Worm (Caenorhabditis elegans) whole organism, L1 larva: ENCODE results near the gene C39F7.1.
A peak's percentile ranks its signal among the peaks of the same experiment; 100 is the strongest.

ENCODE experiments used
- C34B4.2 ChIP-seq: sonication (generic microtip); optimal IDR thresholded peaks from 2 replicates; lab custom pipeline; 2017; ENCODE audit warnings: mild to moderate bottlenecking, missing genetic modification characterization, missing compliant biosample characterization
- F16B12.6 ChIP-seq: fragments of 150-350 bp; optimal IDR thresholded peaks from 2 replicates; lab custom pipeline; 2014; ENCODE audit warnings: missing biosample characterization, missing genetic modification characterization
- Y116A8C.19 ChIP-seq: sonication (generic microtip); optimal IDR thresholded peaks from 2 replicates; lab custom pipeline; 2016; ENCODE audit warnings: missing compliant biosample characterization, missing genetic modification characterization, borderline replicate concordance
- blmp-1 ChIP-seq: fragments of 150-350 bp; optimal IDR thresholded peaks from 2 replicates; lab custom pipeline; 2014; ENCODE audit warnings: missing biosample characterization, missing genetic modification characterization
- ceh-88 ChIP-seq: fragments of 200-800 bp; sonication (Bioruptor generic); IDR thresholded peaks from 2 replicates; pipeline ENCODE4 v1.3.6; 2022; ENCODE audit warnings: missing genetic modification characterization, missing compliant biosample characterization
- dsc-1 ChIP-seq: sonication (generic microtip); optimal IDR thresholded peaks from 2 replicates; lab custom pipeline; 2016; ENCODE audit warnings: mild to moderate bottlenecking, missing genetic modification characterization, missing compliant biosample characterization
- efl-1 ChIP-seq, 4 experiments: fragments of 150-350 bp; optimal IDR thresholded peaks in 3 of 4; peaks in 1 of 4; 1 replicate in 1 of 4; 2 replicates in 3 of 4; lab custom pipeline; 2014; ENCODE audit warnings: missing biosample characterization in 2 of 4, missing genetic modification characterization in 2 of 4, missing genetic modification reagents in 2 of 4
- elt-3 ChIP-seq, 6 experiments: fragments of 150-350 bp in 1 of 6; sonication (generic microtip); optimal IDR thresholded peaks; 2 replicates each; lab custom pipeline; 2017 to 2018; ENCODE audit warnings: missing biosample characterization in 6 of 6, missing genetic modification characterization in 6 of 6, inconsistent platforms in 1 of 6
- ets-5 ChIP-seq: fragments of 200-800 bp; sonication (Bioruptor generic); IDR thresholded peaks from 2 replicates; pipeline ENCODE4 v1.3.6; 2022; ENCODE audit warnings: missing genetic modification characterization, missing compliant biosample characterization
- fkh-10 ChIP-seq: sonication (generic microtip); optimal IDR thresholded peaks from 2 replicates; lab custom pipeline; 2017; ENCODE audit warnings: missing biosample characterization, missing genetic modification reagents, missing genetic modification characterization
- fkh-4 ChIP-seq: sonication (generic microtip); optimal IDR thresholded peaks from 2 replicates; lab custom pipeline; 2016; ENCODE audit warnings: missing compliant biosample characterization, missing genetic modification characterization, borderline replicate concordance
- fos-1 ChIP-seq: fragments of 150-350 bp; optimal IDR thresholded peaks from 2 replicates; lab custom pipeline; 2014; ENCODE audit warnings: missing biosample characterization, missing genetic modification characterization
- hlh-4 ChIP-seq: sonication (generic microtip); optimal IDR thresholded peaks from 2 replicates; lab custom pipeline; 2016; ENCODE audit warnings: mild to moderate bottlenecking, missing genetic modification characterization, missing compliant biosample characterization
- hpl-2 ChIP-seq: fragments of 150-350 bp; optimal IDR thresholded peaks from 2 replicates; lab custom pipeline; 2014; ENCODE audit warnings: missing biosample characterization, missing genetic modification reagents, missing genetic modification characterization
- isw-1 ChIP-seq: fragments of 200-800 bp; sonication (Bioruptor generic); IDR thresholded peaks from 2 replicates; pipeline ENCODE4 v1.3.6; 2022; ENCODE audit warnings: missing genetic modification characterization, missing compliant biosample characterization
- lin-14 ChIP-seq: fragments of 200-800 bp; sonication (Bioruptor generic); optimal IDR thresholded peaks from 2 replicates; lab custom pipeline; 2018; ENCODE audit warnings: mild to moderate bottlenecking, missing genetic modification characterization, moderate library complexity, missing compliant biosample characterization
- lin-15B ChIP-seq: fragments of 150-350 bp; sonication (generic microtip); optimal IDR thresholded peaks from 3 replicates; lab custom pipeline; 2014; ENCODE audit warnings: missing biosample characterization, missing genetic modification characterization
- lin-35 ChIP-seq, 2 experiments: fragments of 150-350 bp; optimal IDR thresholded peaks; 2 replicates each; lab custom pipeline; 2014; ENCODE audit warnings: missing biosample characterization in 2 of 2, missing genetic modification characterization in 2 of 2, missing genetic modification reagents in 2 of 2
- mab-9 ChIP-seq: fragments of 200-800 bp; sonication (Bioruptor generic); IDR thresholded peaks from 2 replicates; pipeline ENCODE4 v1.3.6; 2022; ENCODE audit warnings: missing genetic modification reagents, missing genetic modification characterization, missing compliant biosample characterization
- nhr-77 ChIP-seq: fragments of 150-350 bp; optimal IDR thresholded peaks from 2 replicates; lab custom pipeline; 2014; ENCODE audit warnings: missing biosample characterization, missing genetic modification characterization
- nhr-84 ChIP-seq: sonication (generic microtip); optimal IDR thresholded peaks from 2 replicates; lab custom pipeline; 2017; ENCODE audit warnings: missing biosample characterization, missing genetic modification characterization
- nhr-85 ChIP-seq: sonication (generic microtip); peaks from one replicate; lab custom pipeline; 2016; ENCODE audit warnings: missing genetic modification characterization, inconsistent platforms, missing compliant biosample characterization
- snpc-4 ChIP-seq: fragments of 150-350 bp; optimal IDR thresholded peaks from 2 replicates; lab custom pipeline; 2014; ENCODE audit warnings: missing biosample characterization, missing genetic modification characterization
- snu-23 ChIP-seq: sonication (generic microtip); optimal IDR thresholded peaks from 2 replicates; lab custom pipeline; 2016; ENCODE audit warnings: missing genetic modification characterization, missing compliant biosample characterization
- sptf-1 ChIP-seq: fragments of 150-350 bp; optimal IDR thresholded peaks from 2 replicates; lab custom pipeline; 2014; ENCODE audit warnings: missing biosample characterization, missing genetic modification characterization
- tlp-1 ChIP-seq: fragments of 150-350 bp; optimal IDR thresholded peaks from 2 replicates; lab custom pipeline; 2014; ENCODE audit warnings: missing biosample characterization, missing genetic modification characterization
- unc-86 ChIP-seq: sonication (generic microtip); optimal IDR thresholded peaks from 2 replicates; lab custom pipeline; 2016; ENCODE audit warnings: missing genetic modification characterization, missing compliant biosample characterization
- unc-98 ChIP-seq: fragments of 200-800 bp; sonication (Bioruptor generic); IDR thresholded peaks from 2 replicates; pipeline ENCODE4 v1.3.6; 2022; ENCODE audit warnings: missing genetic modification characterization, missing compliant biosample characterization
- xbp-1 ChIP-seq: sonication (generic microtip); optimal IDR thresholded peaks from 2 replicates; lab custom pipeline; 2016; ENCODE audit warnings: missing genetic modification characterization, missing compliant biosample characterization
- ztf-11 ChIP-seq, 2 experiments: sonication (generic microtip); optimal IDR thresholded peaks; 2 replicates each; lab custom pipeline; 2016 to 2017; ENCODE audit warnings: missing genetic modification characterization in 2 of 2, missing biosample characterization in 1 of 2, missing compliant biosample characterization in 1 of 2
- ztf-4 ChIP-seq: fragments of 150-350 bp; optimal IDR thresholded peaks from 2 replicates; lab custom pipeline; 2014; ENCODE audit warnings: missing biosample characterization, missing genetic modification characterization

Gene C39F7.1

DNA sequence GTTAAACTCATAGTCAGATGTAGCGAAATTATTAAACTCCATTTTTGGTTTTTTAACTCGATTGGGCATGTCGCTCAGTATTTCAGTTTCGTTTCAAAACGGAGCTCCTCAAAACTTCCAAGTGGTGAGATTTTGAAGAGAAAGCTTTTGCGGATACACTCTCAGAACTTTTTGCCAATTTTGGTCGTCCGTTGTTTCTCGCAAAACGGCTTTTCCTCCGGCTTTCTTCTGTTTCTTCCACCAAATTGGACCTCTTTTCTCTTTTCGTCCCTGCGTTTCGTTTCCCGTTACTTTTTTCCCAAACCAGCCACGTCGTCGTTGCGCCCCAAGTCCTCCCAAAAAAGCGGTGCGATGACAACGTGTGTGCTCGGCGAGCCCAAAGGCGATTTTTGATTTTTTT, at the start of gene C39F7.1:
Gene C39F7.1 (plus strand): TSS at position 301 of the 400 bp plus-strand sequence.
- TF ChIP-seq unc-98 (no peak), ztf-4 (no peak), blmp-1 (tag; lab: Kevin White, UChicago) (no peak), fkh-10 (no peak), lin-14 (GFP tag; lab: Kevin White, UChicago) (peak; percentile 43), isw-1 (GFP tag; lab: Robert Waterston, UW) (no peak)

DNA sequence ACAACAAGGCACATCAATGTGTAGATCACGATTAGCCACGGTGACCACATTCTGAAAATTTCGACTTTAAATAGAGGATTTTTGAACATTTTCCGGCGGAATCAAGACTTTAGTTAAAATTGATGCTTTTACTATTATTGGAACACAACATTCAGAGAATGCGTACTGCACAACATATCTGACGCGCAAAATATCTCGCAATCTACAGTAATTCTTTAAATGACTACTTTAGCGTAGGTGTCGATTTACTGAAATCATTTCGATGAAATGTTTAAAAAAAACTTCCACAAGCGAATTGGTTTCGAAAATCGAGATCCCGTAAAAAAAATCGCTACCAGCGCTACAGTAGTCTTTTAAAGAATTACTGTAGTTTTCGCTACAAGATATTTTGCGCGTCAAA, 39.6 kb upstream of the C39F7.1 start, which contains the start of gene Y50D4A.10:
Gene Y50D4A.10 (minus strand): TSS at position 57 of the 400 bp plus-strand sequence.
- TF ChIP-seq hlh-4 (tag; lab: Kevin White, UChicago) (no peak), efl-1 (optimal IDR thresholded peaks at IDR 0.05; lab: Kevin White, UChicago) (no peak), efl-1 (GFP tag; optimal IDR thresholded peaks at IDR 0.05 in 1 of 2; lab: Kevin White, UChicago) (peak in 1 of 2 experiments; percentile 92)

DNA sequence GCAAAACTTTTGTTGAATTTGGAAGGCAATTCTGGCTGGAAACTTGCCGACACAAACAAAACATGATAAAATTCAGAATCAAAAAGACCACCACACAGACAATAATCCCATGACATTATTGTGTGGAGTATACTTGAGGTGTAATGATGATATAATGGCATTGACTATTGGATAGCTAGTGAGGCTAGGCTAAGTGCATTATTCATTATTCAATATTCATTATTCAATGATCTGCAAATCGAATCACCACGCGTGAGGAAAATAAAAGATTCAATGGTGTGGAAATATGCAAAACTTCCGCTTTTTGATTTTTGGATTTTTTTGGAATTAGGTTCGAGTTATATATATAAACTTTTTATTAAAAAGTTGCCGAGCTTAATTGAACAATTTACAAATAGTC, 36.6 kb upstream of the C39F7.1 start:
- TF ChIP-seq fkh-4 (tag; lab: Kevin White, UChicago) (no peak), hlh-4 (tag; lab: Kevin White, UChicago) (no peak), nhr-84 (tag; lab: Kevin White, UChicago) (no peak), xbp-1 (tag; lab: Kevin White, UChicago) (no peak), ceh-88 (GFP tag; lab: Robert Waterston, UW) (no peak), fkh-10 (no peak), snu-23 (GFP tag; lab: Kevin White, UChicago) (no peak), nhr-85 (tag; lab: Kevin White, UChicago) (no peak), blmp-1 (tag; lab: Kevin White, UChicago) (no peak), snpc-4 (tag; lab: Kevin White, UChicago) (no peak), ztf-11 (tag; optimal IDR thresholded peaks at IDR 0.05; lab: Kevin White, UChicago) (no peak), sptf-1 (tag; lab: Kevin White, UChicago) (no peak), lin-14 (GFP tag; lab: Kevin White, UChicago) (no peak), unc-86 (tag; lab: Kevin White, UChicago) (no peak)

DNA sequence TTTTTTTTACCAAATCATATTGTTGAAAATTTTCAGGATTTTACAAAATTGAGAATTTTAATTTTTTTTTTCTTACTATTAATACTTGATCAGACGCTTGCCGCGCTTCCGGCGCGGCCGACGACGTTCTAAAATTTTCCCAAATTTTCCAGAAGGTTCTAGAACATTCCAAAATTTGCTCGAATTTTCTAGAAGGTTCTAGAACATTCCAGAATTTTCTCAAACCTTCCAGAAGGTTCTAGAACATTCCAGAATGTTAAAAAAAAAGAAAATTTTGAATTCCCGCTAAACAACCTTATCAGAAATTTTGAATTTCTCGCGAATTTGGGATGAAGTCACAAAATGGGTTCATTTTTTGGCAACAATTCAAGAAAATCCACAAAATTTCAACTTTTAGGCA, 33.9 kb upstream of the C39F7.1 start:
- no peak for TF ChIP-seq unc-86 (tag; lab: Kevin White, UChicago)
- no peak for TF ChIP-seq dsc-1 (tag; lab: Kevin White, UChicago)
- no peak for TF ChIP-seq lin-35 (GFP tag; optimal IDR thresholded peaks at IDR 0.05; lab: Kevin White, UChicago)
- TF ChIP-seq efl-1 (optimal IDR thresholded peaks at IDR 0.05; lab: Kevin White, UChicago): no peak
- no peak for TF ChIP-seq efl-1 (GFP tag; optimal IDR thresholded peaks at IDR 0.05 in 1 of 2; lab: Kevin White, UChicago)
- no peak for TF ChIP-seq lin-14 (GFP tag; lab: Kevin White, UChicago)
- TF ChIP-seq blmp-1 (tag; lab: Kevin White, UChicago): no peak
- no peak for TF ChIP-seq nhr-77 (tag; lab: Kevin White, UChicago)
- no peak for TF ChIP-seq mab-9 (GFP tag; lab: Robert Waterston, UW)
- TF ChIP-seq snpc-4 (tag; lab: Kevin White, UChicago): no peak
- no peak for TF ChIP-seq hlh-4 (tag; lab: Kevin White, UChicago)
- no peak for TF ChIP-seq F16B12.6 (tag; lab: Kevin White, UChicago)
- TF ChIP-seq tlp-1 (tag; lab: Kevin White, UChicago): no peak
- TF ChIP-seq C34B4.2 (tag; lab: Kevin White, UChicago): no peak
- TF ChIP-seq lin-15B (tag; lab: Kevin White, UChicago): no peak
- no peak for TF ChIP-seq hpl-2 (GFP tag; lab: Kevin White, UChicago)
- no peak for TF ChIP-seq elt-3 (tag; optimal IDR thresholded peaks at IDR 0.05; lab: Kevin White, UChicago)
- TF ChIP-seq ets-5: no peak
- no peak for TF ChIP-seq nhr-84 (tag; lab: Kevin White, UChicago)
- no peak for TF ChIP-seq Y116A8C.19 (tag; lab: Kevin White, UChicago)
- TF ChIP-seq fos-1: no peak
